Worm (Caenorhabditis elegans) whole organism, young adult: ENCODE data around the gene Y47D3A.21.

Experiments used
- B0261.1 ChIP-seq: sonication (generic microtip); optimal IDR thresholded peaks from 2 replicates; lab custom pipeline; 2016; ENCODE audit warnings: mild to moderate bottlenecking, missing genetic modification characterization, moderate library complexity, missing compliant biosample characterization
- B0336.3 ChIP-seq: fragments of 200-800 bp; sonication (Bioruptor generic); IDR thresholded peaks from 2 replicates; pipeline ENCODE4 v1.3.6; 2022; ENCODE audit warnings: missing genetic modification characterization, missing compliant biosample characterization
- F23B12.7 ChIP-seq: sonication (generic microtip); optimal IDR thresholded peaks from 2 replicates; lab custom pipeline; 2017; ENCODE audit warnings: missing genetic modification characterization, mild to moderate bottlenecking, missing compliant biosample characterization, antibody characterized with exemption, moderate library complexity; ENCODE audit not compliant: insufficient read depth
- F52B5.7 ChIP-seq: sonication (generic microtip); optimal IDR thresholded peaks from 2 replicates; lab custom pipeline; 2016; ENCODE audit warnings: mild to moderate bottlenecking, missing genetic modification characterization, missing compliant biosample characterization
- F57C9.4 ChIP-seq: sonication (generic microtip); optimal IDR thresholded peaks from 2 replicates; lab custom pipeline; 2017; ENCODE audit warnings: mild to moderate bottlenecking, missing genetic modification characterization, missing compliant biosample characterization
- K12H6.12 ChIP-seq: fragments of 200-800 bp; sonication (Bioruptor generic); optimal IDR thresholded peaks from 2 replicates; lab custom pipeline; 2018; ENCODE audit warnings: mild to moderate bottlenecking, missing genetic modification characterization, missing compliant biosample characterization
- T07F8.4 ChIP-seq: sonication (generic microtip); optimal IDR thresholded peaks from 2 replicates; lab custom pipeline; 2016; ENCODE audit warnings: mild to moderate bottlenecking, missing genetic modification characterization, moderate library complexity, missing compliant biosample characterization
- T26A5.8 ChIP-seq: sonication (generic microtip); optimal IDR thresholded peaks from 2 replicates; lab custom pipeline; 2016; ENCODE audit warnings: missing genetic modification characterization, missing compliant biosample characterization
- Y67H2A.10 ChIP-seq: fragments of 200-800 bp; sonication (Bioruptor generic); conservative IDR thresholded peaks from 2 replicates; pipeline ENCODE4 v1.3.6; 2022; ENCODE audit warnings: missing genetic modification reagents, missing genetic modification characterization, missing compliant biosample characterization
- Y95B8A.8 ChIP-seq: fragments of 200-800 bp; sonication (Bioruptor generic); IDR thresholded peaks from 2 replicates; pipeline ENCODE4 v1.3.6; 2022; ENCODE audit warnings: missing genetic modification reagents, missing genetic modification characterization, missing compliant biosample characterization
- aptf-3 ChIP-seq: fragments of 200-800 bp; sonication (Bioruptor generic); IDR thresholded peaks from 2 replicates; pipeline ENCODE4 v1.3.6; 2022; ENCODE audit warnings: missing genetic modification characterization, missing compliant biosample characterization
- atf-7 ChIP-seq: sonication (generic microtip); optimal IDR thresholded peaks from 2 replicates; lab custom pipeline; 2017; ENCODE audit warnings: mild to moderate bottlenecking, missing genetic modification characterization, missing compliant biosample characterization
- attf-5 ChIP-seq: fragments of 200-800 bp; sonication (Bioruptor generic); optimal IDR thresholded peaks from 2 replicates; lab custom pipeline; 2018; ENCODE audit warnings: mild to moderate bottlenecking, missing genetic modification characterization, missing compliant biosample characterization
- bed-2 ChIP-seq: fragments of 200-800 bp; sonication (Bioruptor generic); IDR thresholded peaks from 2 replicates; pipeline ENCODE4 v1.3.6; 2022; ENCODE audit warnings: missing genetic modification reagents, missing genetic modification characterization, missing compliant biosample characterization
- ccch-3 ChIP-seq: fragments of 200-800 bp; sonication (Bioruptor generic); optimal IDR thresholded peaks from 2 replicates; lab custom pipeline; 2018; ENCODE audit warnings: mild to moderate bottlenecking, missing genetic modification characterization, missing compliant biosample characterization
- cebp-2 ChIP-seq: fragments of 200-800 bp; sonication (Bioruptor generic); IDR thresholded peaks from 2 replicates; pipeline ENCODE4 v1.3.6; 2022; ENCODE audit warnings: missing genetic modification characterization, missing compliant biosample characterization
- die-1 ChIP-seq: sonication (generic microtip); optimal IDR thresholded peaks from 2 replicates; lab custom pipeline; 2016; ENCODE audit warnings: missing genotype, mild to moderate bottlenecking, missing genetic modification characterization, missing compliant biosample characterization
- dpl-1 ChIP-seq: fragments of 150-350 bp; optimal IDR thresholded peaks from 2 replicates; lab custom pipeline; 2014; ENCODE audit warnings: missing biosample characterization, missing genetic modification reagents, missing genetic modification characterization
- efl-1 ChIP-seq: fragments of 150-350 bp; optimal IDR thresholded peaks from 2 replicates; lab custom pipeline; 2014; ENCODE audit warnings: missing biosample characterization, missing genetic modification reagents, missing genetic modification characterization
- egl-18 ChIP-seq: fragments of 200-800 bp; sonication (Bioruptor generic); IDR thresholded peaks from 2 replicates; pipeline ENCODE4 v1.3.6; 2022; ENCODE audit warnings: missing genetic modification reagents, missing genetic modification characterization, missing compliant biosample characterization
- fkh-3 ChIP-seq: sonication (generic microtip); optimal IDR thresholded peaks from 2 replicates; lab custom pipeline; 2016; ENCODE audit warnings: mild to moderate bottlenecking, missing genetic modification characterization, missing compliant biosample characterization
- gei-17 ChIP-seq: fragments of 200-800 bp; sonication (Bioruptor generic); optimal IDR thresholded peaks from 2 replicates; lab custom pipeline; 2018; ENCODE audit warnings: mild to moderate bottlenecking, missing genetic modification characterization, missing compliant biosample characterization
- him-1 ChIP-seq: sonication (generic microtip); optimal IDR thresholded peaks from 2 replicates; lab custom pipeline; 2016; ENCODE audit warnings: missing genotype, missing genetic modification reagents, missing genetic modification characterization, missing compliant biosample characterization
- hlh-12 ChIP-seq: sonication (generic microtip); optimal IDR thresholded peaks from 2 replicates; lab custom pipeline; 2016; ENCODE audit warnings: missing genetic modification characterization, missing compliant biosample characterization
- hsf-1 ChIP-seq: fragments of 200-800 bp; sonication (Bioruptor generic); IDR thresholded peaks from 2 replicates; pipeline ENCODE4 v1.3.6; 2022; ENCODE audit warnings: missing genetic modification reagents, missing genetic modification characterization, missing compliant biosample characterization
- lag-1 ChIP-seq: fragments of 200-800 bp; sonication (Bioruptor generic); IDR thresholded peaks from 2 replicates; pipeline ENCODE4 v1.3.6; 2022; ENCODE audit warnings: missing genetic modification reagents, missing genetic modification characterization, missing compliant biosample characterization
- lin-26 ChIP-seq: fragments of 200-800 bp; sonication (Bioruptor generic); IDR thresholded peaks from 2 replicates; pipeline ENCODE4 v1.3.6; 2022; ENCODE audit warnings: missing genetic modification reagents, missing genetic modification characterization, missing compliant biosample characterization
- lin-35 ChIP-seq, 3 experiments: fragments of 150-350 bp in 2 of 3; sonication (generic microtip) in 1 of 3; optimal IDR thresholded peaks; 2 replicates each; lab custom pipeline; 2014 to 2018; ENCODE audit warnings: missing biosample characterization in 3 of 3, missing genetic modification characterization in 3 of 3, missing genetic modification reagents in 3 of 3
- lin-40 ChIP-seq: sonication (generic microtip); optimal IDR thresholded peaks from 2 replicates; lab custom pipeline; 2016; ENCODE audit warnings: missing genetic modification characterization, mild to moderate bottlenecking, missing compliant biosample characterization, missing genotype, missing genetic modification reagents
- lin-54 ChIP-seq: fragments of 200-800 bp; sonication (Bioruptor generic); optimal IDR thresholded peaks from 2 replicates; lab custom pipeline; 2018; ENCODE audit warnings: mild to moderate bottlenecking, missing genetic modification characterization, missing compliant biosample characterization
- lir-1 ChIP-seq: fragments of 200-800 bp; sonication (Bioruptor generic); conservative IDR thresholded peaks from 2 replicates; pipeline ENCODE4 v1.3.6; 2022; ENCODE audit warnings: missing genetic modification reagents, missing genetic modification characterization, missing compliant biosample characterization
- lsl-1 ChIP-seq: fragments of 200-800 bp; sonication (Bioruptor generic); optimal IDR thresholded peaks from 2 replicates; lab custom pipeline; 2018; ENCODE audit warnings: mild to moderate bottlenecking, missing genetic modification characterization, moderate library complexity, missing compliant biosample characterization
- madf-10 ChIP-seq: sonication (generic microtip); optimal IDR thresholded peaks from 2 replicates; lab custom pipeline; 2016; ENCODE audit warnings: mild to moderate bottlenecking, missing genetic modification characterization, missing compliant biosample characterization
- madf-8 ChIP-seq: fragments of 200-800 bp; sonication (Bioruptor generic); conservative IDR thresholded peaks from 2 replicates; pipeline ENCODE4 v1.3.6; 2022; ENCODE audit warnings: missing genetic modification reagents, missing genetic modification characterization, missing compliant biosample characterization
- mcd-1 ChIP-seq: fragments of 200-800 bp; sonication (Bioruptor generic); IDR thresholded peaks from 2 replicates; pipeline ENCODE4 v1.3.6; 2022; ENCODE audit warnings: missing genetic modification reagents, missing genetic modification characterization, missing compliant biosample characterization
- mel-28 ChIP-seq: sonication (generic microtip); optimal IDR thresholded peaks from 2 replicates; lab custom pipeline; 2016; ENCODE audit warnings: borderline replicate concordance, mild to moderate bottlenecking, missing genetic modification characterization, missing compliant biosample characterization
- nfya-1 ChIP-seq: sonication (generic microtip); optimal IDR thresholded peaks from 2 replicates; lab custom pipeline; 2017; ENCODE audit warnings: antibody characterized with exemption, missing compliant biosample characterization, missing genetic modification characterization, borderline replicate concordance; ENCODE audit not compliant: insufficient read depth
- nfya-2 ChIP-seq: fragments of 200-800 bp; sonication (Bioruptor generic); IDR thresholded peaks from 2 replicates; pipeline ENCODE4 v1.3.6; 2022; ENCODE audit warnings: missing genetic modification reagents, missing genetic modification characterization, missing compliant biosample characterization
- nhr-120 ChIP-seq: fragments of 200-800 bp; sonication (Bioruptor generic); IDR thresholded peaks from 2 replicates; pipeline ENCODE4 v1.3.6; 2022; ENCODE audit warnings: missing genetic modification characterization, missing compliant biosample characterization
- pbrm-1 ChIP-seq: fragments of 200-800 bp; sonication (Bioruptor generic); IDR thresholded peaks from 2 replicates; pipeline ENCODE4 v1.3.6; 2022; ENCODE audit warnings: missing genetic modification reagents, missing genetic modification characterization, missing compliant biosample characterization
- rcor-1 ChIP-seq: fragments of 200-800 bp; sonication (Bioruptor generic); IDR thresholded peaks from 2 replicates; pipeline ENCODE4 v1.3.6; 2022; ENCODE audit warnings: missing genetic modification reagents, missing genetic modification characterization, missing compliant biosample characterization
- rec-8 ChIP-seq, 2 experiments: sonication (generic microtip); optimal IDR thresholded peaks; 2 replicates each; lab custom pipeline; 2016; ENCODE audit warnings: mild to moderate bottlenecking in 2 of 2, missing genetic modification characterization in 2 of 2, missing genetic modification reagents in 2 of 2, missing genotype in 2 of 2, missing biosample characterization in 1 of 2, missing compliant biosample characterization in 1 of 2, moderate library complexity in 1 of 2
- sdz-38 ChIP-seq: sonication (generic microtip); optimal IDR thresholded peaks from 2 replicates; lab custom pipeline; 2016; ENCODE audit warnings: missing genotype, missing genetic modification characterization, missing compliant biosample characterization
- sea-2 ChIP-seq: fragments of 200-800 bp; sonication (Bioruptor generic); IDR thresholded peaks from 2 replicates; pipeline ENCODE4 v1.3.6; 2022; ENCODE audit warnings: missing genetic modification characterization, missing compliant biosample characterization
- snpc-1.1 ChIP-seq: sonication (generic microtip); optimal IDR thresholded peaks from 2 replicates; lab custom pipeline; 2017; ENCODE audit warnings: missing genetic modification characterization, mild to moderate bottlenecking, missing compliant biosample characterization, antibody characterized with exemption, moderate library complexity, missing genotype, missing genetic modification reagents; ENCODE audit not compliant: insufficient read depth
- snpc-1.3 ChIP-seq: sonication (generic microtip); optimal IDR thresholded peaks from 2 replicates; lab custom pipeline; 2017; ENCODE audit warnings: missing genetic modification characterization, mild to moderate bottlenecking, missing compliant biosample characterization, antibody characterized with exemption, moderate library complexity, missing genotype, missing genetic modification reagents; ENCODE audit not compliant: insufficient read depth
- somi-1 ChIP-seq: fragments of 200-800 bp; sonication (Bioruptor generic); optimal IDR thresholded peaks from 2 replicates; lab custom pipeline; 2018; ENCODE audit warnings: mild to moderate bottlenecking, missing genetic modification characterization, missing compliant biosample characterization
- zfh-2 ChIP-seq: fragments of 200-800 bp; sonication (Bioruptor generic); conservative IDR thresholded peaks from 2 replicates; pipeline ENCODE4 v1.3.6; 2022; ENCODE audit warnings: missing genetic modification reagents, missing genetic modification characterization, missing compliant biosample characterization
- ztf-26 ChIP-seq: sonication (generic microtip); optimal IDR thresholded peaks from 2 replicates; lab custom pipeline; 2017; ENCODE audit warnings: missing genetic modification characterization, missing compliant biosample characterization

Y47D3A.21 gene

ce11 chrIII:11317164-11317620, 38.5 kb upstream of the Y47D3A.21 start, which contains the start of gene mcm-10 (continued):
- peak; percentile 74; the same call in 1 of the 2 replicates for TF ChIP-seq pbrm-1 (GFP tag; lab: Robert Waterston, UW)
- no peak for TF ChIP-seq rec-8 (tag; optimal IDR thresholded peaks at IDR 0.05; lab: Kevin White, UChicago)
- no peak for TF ChIP-seq gei-17 (GFP tag; lab: Kevin White, UChicago)
- TF ChIP-seq efl-1 (GFP tag; lab: Kevin White, UChicago), result peak; percentile 61
- no peak for TF ChIP-seq zfh-2 (GFP tag; lab: Robert Waterston, UW)
- 0 out of 2 replicates have a peak, but pooled peaks have one; percentile 18 for TF ChIP-seq Y67H2A.10 (GFP tag; lab: Robert Waterston, UW)
- TF ChIP-seq nfya-2 (GFP tag; lab: Robert Waterston, UW), result no peak
- TF ChIP-seq sea-2 (GFP tag; lab: Robert Waterston, UW), result no peak
- no peak for TF ChIP-seq nhr-120
- TF ChIP-seq dpl-1 (GFP tag; lab: Kevin White, UChicago), result peak; percentile 58
- peak; percentile 26 for TF ChIP-seq B0261.1 (tag; lab: Kevin White, UChicago)
- no peak for TF ChIP-seq T26A5.8 (tag; lab: Kevin White, UChicago)
- no peak for TF ChIP-seq nfya-1
- no peak for TF ChIP-seq aptf-3
- peak; percentile 51 for TF ChIP-seq mcd-1 (GFP tag; lab: Robert Waterston, UW)
- TF ChIP-seq lir-1, result no peak
- TF ChIP-seq die-1 (tag; lab: Kevin White, UChicago), result no peak
- TF ChIP-seq him-1 (tag; lab: Kevin White, UChicago), result peak; percentile 39
- peak; percentile 89 for TF ChIP-seq attf-5 (GFP tag; lab: Kevin White, UChicago)
- peak; percentile 17 for TF ChIP-seq snpc-1.3 (tag; lab: Kevin White, UChicago)
- TF ChIP-seq atf-7, result no peak
- TF ChIP-seq F23B12.7 (tag; lab: Kevin White, UChicago), result peak; percentile 48
- no peak for TF ChIP-seq Y95B8A.8
- no peak for TF ChIP-seq hsf-1
- no peak for TF ChIP-seq cebp-2 (GFP tag; lab: Robert Waterston, UW)
- TF ChIP-seq rcor-1 (GFP tag; lab: Robert Waterston, UW), result no peak
- TF ChIP-seq F57C9.4 (tag; lab: Kevin White, UChicago), result no peak
- no peak for TF ChIP-seq somi-1 (GFP tag; lab: Kevin White, UChicago)
- no peak for TF ChIP-seq sdz-38 (tag; lab: Kevin White, UChicago)
- TF ChIP-seq lin-35 (GFP tag; optimal IDR thresholded peaks at IDR 0.05; lab: Kevin White, UChicago), result peak in 1 of 3 experiments; percentile 73
- no peak for TF ChIP-seq mel-28 (tag; lab: Kevin White, UChicago)
- peak; percentile 72 for TF ChIP-seq lin-54 (GFP tag; lab: Kevin White, UChicago)
- TF ChIP-seq snpc-1.1 (tag; lab: Kevin White, UChicago), result no peak
- TF ChIP-seq fkh-3 (tag; lab: Kevin White, UChicago), result no peak
- TF ChIP-seq T07F8.4 (tag; lab: Kevin White, UChicago), result no peak
- TF ChIP-seq lin-40, result peak; percentile 79
- TF ChIP-seq B0336.3 (GFP tag; lab: Robert Waterston, UW), result peak; percentile 87
- no peak for TF ChIP-seq lin-26
- TF ChIP-seq ccch-3 (GFP tag; lab: Kevin White, UChicago), result peak; percentile 63
- no peak for TF ChIP-seq lag-1 (GFP tag; lab: Robert Waterston, UW)
- TF ChIP-seq ztf-26 (tag; lab: Kevin White, UChicago), result peak; percentile 29
- TF ChIP-seq F52B5.7, result no peak
- TF ChIP-seq hlh-12 (tag; lab: Kevin White, UChicago), result no peak
- TF ChIP-seq lsl-1 (GFP tag; lab: Kevin White, UChicago), result peak; percentile 56
- peak; percentile 87 for TF ChIP-seq K12H6.12 (tag; lab: Kevin White, UChicago)
- TF ChIP-seq madf-8 (GFP tag; lab: Robert Waterston, UW), result peak; percentile 17; the same call in 1 of the 2 replicates
- TF ChIP-seq egl-18 (GFP tag; lab: Robert Waterston, UW), result no peak
- TF ChIP-seq bed-2, result no peak; the same call in 1 of the 2 replicates
- TF ChIP-seq madf-10 (tag; lab: Kevin White, UChicago), result peak; percentile 21
